Fruit fly (Drosophila melanogaster): ENCODE measurements around the gene aqrs.

Gene aqrs

DNA sequence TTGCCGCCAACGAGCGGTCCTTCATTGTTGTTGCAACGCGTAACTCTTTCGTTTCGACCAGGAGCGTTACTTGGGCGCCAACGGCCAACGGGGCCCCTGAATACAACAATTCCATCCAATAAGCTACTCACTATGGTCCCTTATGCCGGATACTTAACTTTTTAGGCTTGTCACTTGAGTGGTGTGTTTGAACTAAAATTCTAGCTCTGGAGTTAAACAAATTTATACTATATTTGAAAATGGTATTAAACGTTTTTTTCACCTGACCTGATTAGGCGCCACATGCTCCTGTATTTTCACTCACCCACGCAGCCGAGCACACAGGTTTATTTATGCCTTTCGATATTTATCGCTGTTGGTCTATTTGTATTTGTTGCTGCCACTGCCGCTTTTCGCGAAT lies 47.1 kb upstream of the aqrs start (continued):
- no peak for TF ChIP-seq Hr51 (GFP tag; optimal IDR thresholded peaks at IDR 0.05)
- TF ChIP-seq CG15269 (tag; optimal IDR thresholded peaks at IDR 0.05), result no peak
- TF ChIP-seq Mrtf (GFP tag; IDR thresholded peaks at IDR 0.05), result 0 out of 3 replicates have a peak, but pooled peaks have one; percentile 18
- TF ChIP-seq ac (GFP tag; optimal IDR thresholded peaks at IDR 0.05), result no peak
- peak; percentile 29; the same call in 1 of the 3 replicates for TF ChIP-seq dysf (GFP tag; IDR thresholded peaks at IDR 0.05)
- 0 out of 2 replicates have a peak, but pooled peaks have one; percentile 23 for TF ChIP-seq CG14667 (GFP tag; IDR thresholded peaks at IDR 0.05)
- TF ChIP-seq Dip3 (GFP tag; optimal IDR thresholded peaks at IDR 0.05), result no peak
- no peak for TF ChIP-seq BtbVII (GFP tag; optimal IDR thresholded peaks at IDR 0.05)
- no peak for TF ChIP-seq jumu (GFP tag; optimal IDR thresholded peaks at IDR 0.05)
- 0 out of 3 replicates have a peak, but pooled peaks have one; percentile 26 for TF ChIP-seq vnd (GFP tag; IDR thresholded peaks at IDR 0.05; ENCODE audit: partially characterized antibody)
- no peak for TF ChIP-seq PHDP (tag; optimal IDR thresholded peaks at IDR 0.05)
- TF ChIP-seq wor (GFP tag; IDR thresholded peaks at IDR 0.05), result 0 out of 2 replicates have a peak, but pooled peaks have one; percentile 15
- peak; percentile 45; the same call in 1 of the 2 replicates for TF ChIP-seq CG3847 (GFP tag; IDR thresholded peaks at IDR 0.05)
- no peak for TF ChIP-seq TFAM (GFP tag; optimal IDR thresholded peaks at IDR 0.05)
- no peak for TF ChIP-seq Deaf1 (tag; optimal IDR thresholded peaks at IDR 0.05)
- TF ChIP-seq D19B (GFP tag; optimal IDR thresholded peaks at IDR 0.05), result no peak
- peak; percentile 31 for TF ChIP-seq dmrt11E (tag; optimal IDR thresholded peaks at IDR 0.05)
- TF ChIP-seq Taf1 (GFP tag; IDR thresholded peaks at IDR 0.05), result no peak
- no peak for TF ChIP-seq CG16779 (GFP tag; IDR thresholded peaks at IDR 0.05)
- TF ChIP-seq bigmax (GFP tag; optimal IDR thresholded peaks at IDR 0.05), result no peak

- TF ChIP-seq ttk (GFP tag; IDR thresholded peaks at IDR 0.05) (no peak), CG8765 (GFP tag; IDR thresholded peaks at IDR 0.05) (no peak)
Observed at dm6 chr3R:28790222-28790621, 32.2 kb upstream of the aqrs start, which contains the start of gene intr. Gene intr (plus strand): TSS chr3R:28790522.

- TF ChIP-seq her (GFP tag; optimal IDR thresholded peaks at IDR 0.05), result no peak
Observed at dm6 chr3R:28789317-28789716, 31.3 kb upstream of the aqrs start, which contains the start of gene CG34295. Gene CG34295 (plus strand): TSS chr3R:28789617.

dm6 chr3R:28775703-28776102 lies 17.7 kb upstream of the aqrs start:
- TF ChIP-seq ems (GFP tag; optimal IDR thresholded peaks at IDR 0.05) (no peak), Ets65A (GFP tag) (peak; percentile 80), al (GFP tag; IDR thresholded peaks at IDR 0.05) (0 out of 2 replicates have a peak, but pooled peaks have one; percentile 20)

DNA sequence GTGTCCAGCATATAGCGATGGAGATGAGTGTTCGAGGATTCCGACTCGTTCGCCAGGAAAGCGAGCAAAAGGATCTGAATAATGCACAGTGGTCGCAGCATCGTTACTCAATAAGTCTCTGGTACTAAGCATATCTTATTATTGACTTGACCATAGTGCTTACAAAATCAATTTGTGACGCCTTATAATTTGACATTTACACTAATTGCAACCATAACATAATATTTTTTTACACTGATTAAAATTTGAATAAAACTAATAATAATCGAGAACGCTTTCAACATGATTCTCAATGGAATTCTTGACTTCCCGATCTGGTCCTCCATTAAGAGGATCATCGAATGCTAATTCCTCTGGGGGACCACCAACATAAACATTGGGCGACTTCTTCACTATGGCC lies 1.2 kb downstream of the aqrs start, which contains the start of gene CG9997:
Gene CG9997 (minus strand): TSS at position 101 of the 400 bp plus-strand sequence.
- TF ChIP-seq CG10209 (GFP tag; optimal IDR thresholded peaks at IDR 0.05) (no peak), CG1602 (GFP tag; optimal IDR thresholded peaks at IDR 0.05) (no peak), CG3281 (GFP tag; optimal IDR thresholded peaks at IDR 0.05) (no peak), CG7745 (tag; optimal IDR thresholded peaks at IDR 0.05) (no peak), ttk (GFP tag; IDR thresholded peaks at IDR 0.05) (no peak), Atf-2 (GFP tag; optimal IDR thresholded peaks at IDR 0.05) (no peak), Elba2 (GFP tag; optimal IDR thresholded peaks at IDR 0.05) (no peak), CG4404 (GFP tag; IDR thresholded peaks at IDR 0.05) (no peak), sim (GFP tag; IDR thresholded peaks at IDR 0.05) (no peak), Sox102F (GFP tag; optimal IDR thresholded peaks at IDR 0.05) (no peak), bowl (GFP tag; IDR thresholded peaks at IDR 0.05) (no peak), pan (optimal IDR thresholded peaks at IDR 0.05) (no peak), pan (GFP tag; optimal IDR thresholded peaks at IDR 0.05 in 1 of 2, IDR thresholded peaks at IDR 0.05 in 1 of 2) (no peak), Sin3A (optimal IDR thresholded peaks at IDR 0.05) (no peak), sob (GFP tag; IDR thresholded peaks at IDR 0.05) (no peak), psq (GFP tag; optimal IDR thresholded peaks at IDR 0.05) (no peak), Hand (GFP tag; optimal IDR thresholded peaks at IDR 0.05) (no peak), CG1832 (GFP tag; optimal IDR thresholded peaks at IDR 0.05) (no peak), YL-1 (GFP tag; optimal IDR thresholded peaks at IDR 0.05) (no peak), maf-S (GFP tag; optimal IDR thresholded peaks at IDR 0.05) (no peak)

Data from whole organism, embryonic.